Worm (Caenorhabditis elegans) whole organism, mixed stage, embryonic: ENCODE data around the gene fut-4.

Experiments used
- M03D4.4 ChIP-seq: sonication (generic microtip); optimal IDR thresholded peaks from 2 replicates; lab custom pipeline; 2017; ENCODE audit warnings: mild to moderate bottlenecking, missing genetic modification characterization, missing compliant biosample characterization
- blmp-1 ChIP-seq: fragments of 150-350 bp; optimal IDR thresholded peaks from 2 replicates; lab custom pipeline; 2014; ENCODE audit warnings: missing biosample characterization, missing genetic modification characterization
- ceh-39 ChIP-seq: fragments of 150-350 bp; optimal IDR thresholded peaks from 2 replicates; lab custom pipeline; 2014; ENCODE audit warnings: missing biosample characterization, missing genetic modification characterization
- ceh-83 ChIP-seq: fragments of 200-800 bp; sonication (Bioruptor generic); optimal IDR thresholded peaks from 2 replicates; lab custom pipeline; 2018; ENCODE audit warnings: mild to moderate bottlenecking, missing genetic modification characterization, missing compliant biosample characterization
- ces-1 ChIP-seq: fragments of 150-350 bp; optimal IDR thresholded peaks from 2 replicates; lab custom pipeline; 2014; ENCODE audit warnings: missing biosample characterization, missing genetic modification reagents, missing genetic modification characterization
- cnd-1 ChIP-seq: fragments of 200-800 bp; sonication (Bioruptor generic); optimal IDR thresholded peaks from 2 replicates; lab custom pipeline; 2018; ENCODE audit warnings: mild to moderate bottlenecking, missing genetic modification characterization, missing compliant biosample characterization
- drap-1 ChIP-seq: fragments of 200-800 bp; sonication (Bioruptor generic); optimal IDR thresholded peaks from 3 replicates; lab custom pipeline; 2018; ENCODE audit warnings: mild to moderate bottlenecking, missing genetic modification characterization, missing compliant biosample characterization
- elt-1 ChIP-seq: sonication (generic microtip); optimal IDR thresholded peaks from 2 replicates; lab custom pipeline; 2017; ENCODE audit warnings: missing genetic modification characterization, mild to moderate bottlenecking, missing compliant biosample characterization, antibody characterized with exemption, moderate library complexity, borderline replicate concordance; ENCODE audit not compliant: insufficient read depth
- elt-3 ChIP-seq: fragments of 150-350 bp; optimal IDR thresholded peaks from 2 replicates; lab custom pipeline; 2014; ENCODE audit warnings: missing biosample characterization, missing genetic modification characterization
- flh-1 ChIP-seq: fragments of 200-800 bp; sonication (Bioruptor generic); optimal IDR thresholded peaks from 2 replicates; lab custom pipeline; 2018; ENCODE audit warnings: mild to moderate bottlenecking, missing genetic modification characterization, moderate library complexity, missing compliant biosample characterization
- ham-2 ChIP-seq: fragments of 200-800 bp; sonication (Bioruptor generic); optimal IDR thresholded peaks from 2 replicates; lab custom pipeline; 2018; ENCODE audit warnings: mild to moderate bottlenecking, missing genetic modification characterization, missing compliant biosample characterization
- lin-32 ChIP-seq: fragments of 200-800 bp; sonication (Bioruptor generic); optimal IDR thresholded peaks from 2 replicates; lab custom pipeline; 2018; ENCODE audit warnings: mild to moderate bottlenecking, missing genetic modification characterization, missing compliant biosample characterization
- lsy-2 ChIP-seq: fragments of 150-350 bp; optimal IDR thresholded peaks from 2 replicates; lab custom pipeline; 2014; ENCODE audit warnings: missing biosample characterization, missing genetic modification characterization
- mab-5 ChIP-seq: fragments of 150-350 bp; optimal IDR thresholded peaks from 2 replicates; lab custom pipeline; 2014; ENCODE audit warnings: missing biosample characterization, missing genetic modification characterization
- mep-1 ChIP-seq: fragments of 150-350 bp; optimal IDR thresholded peaks from 2 replicates; lab custom pipeline; 2017; ENCODE audit warnings: missing biosample characterization, missing genetic modification reagents, missing genetic modification characterization, inconsistent platforms
- mls-2 ChIP-seq: sonication (generic microtip); optimal IDR thresholded peaks from 2 replicates; lab custom pipeline; 2016; ENCODE audit warnings: mild to moderate bottlenecking, missing genetic modification characterization, moderate library complexity, missing compliant biosample characterization
- nhr-12 ChIP-seq: fragments of 150-350 bp; optimal IDR thresholded peaks from 2 replicates; lab custom pipeline; 2014; ENCODE audit warnings: missing biosample characterization, missing genetic modification characterization
- nhr-2 ChIP-seq: fragments of 150-350 bp; optimal IDR thresholded peaks from 2 replicates; lab custom pipeline; 2014; ENCODE audit warnings: missing biosample characterization, missing genetic modification characterization
- nhr-237 ChIP-seq: fragments of 150-350 bp; optimal IDR thresholded peaks from 2 replicates; lab custom pipeline; 2014; ENCODE audit warnings: missing biosample characterization, missing genetic modification characterization
- nhr-28 ChIP-seq: fragments of 150-350 bp; optimal IDR thresholded peaks from 2 replicates; lab custom pipeline; 2014; ENCODE audit warnings: missing biosample characterization, missing genetic modification characterization
- nhr-76 ChIP-seq: sonication (generic microtip); optimal IDR thresholded peaks from 2 replicates; lab custom pipeline; 2017; ENCODE audit warnings: missing biosample characterization, missing genetic modification characterization
- pha-4 ChIP-seq: fragments of 150-350 bp; optimal IDR thresholded peaks from 2 replicates; lab custom pipeline; 2018; ENCODE audit warnings: missing biosample characterization, missing genetic modification reagents, missing genetic modification characterization
- snpc-4 ChIP-seq: fragments of 150-350 bp; optimal IDR thresholded peaks from 2 replicates; lab custom pipeline; 2014; ENCODE audit warnings: missing biosample characterization, missing genetic modification characterization
- sptf-1 ChIP-seq: sonication (generic microtip); optimal IDR thresholded peaks from 2 replicates; lab custom pipeline; 2017; ENCODE audit warnings: mild to moderate bottlenecking, missing genetic modification characterization, moderate library complexity, missing compliant biosample characterization
- tbx-8 ChIP-seq: fragments of 200-800 bp; sonication (Bioruptor generic); optimal IDR thresholded peaks from 2 replicates; lab custom pipeline; 2018; ENCODE audit warnings: mild to moderate bottlenecking, missing genetic modification characterization, moderate library complexity, missing compliant biosample characterization
- unc-120 ChIP-seq: sonication (generic microtip); optimal IDR thresholded peaks from 2 replicates; lab custom pipeline; 2017; ENCODE audit warnings: missing genetic modification characterization, missing compliant biosample characterization; ENCODE audit not compliant: poor library complexity, severe bottlenecking
- unc-39 ChIP-seq: fragments of 150-350 bp; optimal IDR thresholded peaks from 2 replicates; lab custom pipeline; 2014; ENCODE audit warnings: missing biosample characterization, missing genetic modification characterization
- zip-8 ChIP-seq: fragments of 150-350 bp; optimal IDR thresholded peaks from 2 replicates; lab custom pipeline; 2014; ENCODE audit warnings: missing biosample characterization, missing genetic modification characterization
- ztf-11 ChIP-seq: fragments of 150-350 bp; optimal IDR thresholded peaks from 2 replicates; lab custom pipeline; 2014; ENCODE audit warnings: missing biosample characterization, missing genetic modification characterization

Gene fut-4

DNA sequence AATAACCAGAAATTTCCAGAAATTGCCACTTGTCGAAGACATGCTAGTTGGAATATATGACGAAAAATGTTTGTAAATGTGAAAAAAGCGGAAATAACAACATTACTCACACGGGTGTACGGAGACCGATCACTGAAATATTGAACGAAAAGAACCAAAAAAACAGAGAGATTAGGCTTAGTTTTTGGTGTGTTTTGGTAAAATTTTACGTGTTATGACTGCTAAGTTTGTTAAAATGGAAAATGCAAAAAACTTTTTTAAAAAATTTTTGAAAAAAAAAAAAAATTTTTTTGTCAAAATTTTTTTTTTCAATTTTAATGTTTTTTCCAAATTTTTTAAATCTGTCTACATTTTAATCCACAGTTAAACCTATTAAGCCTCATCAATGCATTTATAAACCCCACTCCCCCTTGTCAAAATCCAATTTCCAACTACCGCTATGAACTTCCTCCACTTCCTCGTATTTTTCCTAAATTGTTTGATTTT, at the start of gene fut-4, which contains the start of gene K12H6.10:
Gene fut-4 (minus strand): TSS at position 101 of the 486 bp plus-strand sequence.
Gene K12H6.10 (plus strand): TSS at position 436 of the 486 bp plus-strand sequence.
- TF ChIP-seq ztf-11 (tag; lab: Kevin White, UChicago) = no peak
- TF ChIP-seq ham-2 (GFP tag; lab: Kevin White, UChicago) = no peak
- no peak for TF ChIP-seq mab-5 (tag; lab: Kevin White, UChicago)
- no peak for TF ChIP-seq snpc-4 (tag; lab: Kevin White, UChicago)
- no peak for TF ChIP-seq cnd-1 (tag; lab: Kevin White, UChicago)
- no peak for TF ChIP-seq pha-4
- no peak for TF ChIP-seq nhr-76 (tag; lab: Kevin White, UChicago)
- TF ChIP-seq ceh-83 (GFP tag; lab: Kevin White, UChicago) = no peak
- TF ChIP-seq unc-120 (tag; lab: Kevin White, UChicago) = no peak
- no peak for TF ChIP-seq ceh-39 (tag; lab: Kevin White, UChicago)
- no peak for TF ChIP-seq nhr-2 (tag; lab: Kevin White, UChicago)
- no peak for TF ChIP-seq zip-8 (tag; lab: Kevin White, UChicago)
- TF ChIP-seq lin-32 = no peak
- TF ChIP-seq mep-1 (tag; lab: Kevin White, UChicago) = no peak
- TF ChIP-seq tbx-8 (GFP tag; lab: Kevin White, UChicago) = no peak
- TF ChIP-seq nhr-237 (tag; lab: Kevin White, UChicago) = no peak
- TF ChIP-seq ces-1 (GFP tag; lab: Kevin White, UChicago) = no peak
- TF ChIP-seq nhr-12 (tag; lab: Kevin White, UChicago) = no peak
- no peak for TF ChIP-seq elt-3 (tag; lab: Kevin White, UChicago)
- no peak for TF ChIP-seq drap-1

DNA sequence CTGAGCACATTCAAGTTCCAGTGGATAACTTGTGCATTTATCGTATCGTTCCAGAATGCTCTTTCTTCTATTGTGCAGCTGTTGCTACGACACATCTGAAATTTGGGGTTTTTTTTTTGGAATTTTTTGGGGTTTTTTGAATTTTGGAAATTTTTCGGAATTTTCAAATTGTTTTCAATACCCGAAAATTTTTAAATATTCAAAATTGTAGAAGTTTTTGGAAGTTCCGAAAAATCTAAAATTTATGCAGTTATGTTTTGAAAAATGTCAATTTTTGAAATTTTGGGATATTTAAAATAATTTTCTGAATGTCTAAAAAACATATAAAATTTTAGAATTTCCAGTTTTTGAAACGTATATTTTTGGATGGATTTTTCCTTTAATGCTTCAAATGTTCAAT, 49.5 kb upstream of the fut-4 start, which contains the start of gene Y110A2AL.10:
Gene Y110A2AL.10 (minus strand): TSS at position 101 of the 400 bp plus-strand sequence.
- TF ChIP-seq unc-120 (tag; lab: Kevin White, UChicago) (no peak), elt-3 (tag; lab: Kevin White, UChicago) (no peak), nhr-237 (tag; lab: Kevin White, UChicago) (no peak), cnd-1 (tag; lab: Kevin White, UChicago) (no peak), blmp-1 (no peak), unc-39 (tag; lab: Kevin White, UChicago) (no peak), nhr-2 (tag; lab: Kevin White, UChicago) (no peak), drap-1 (no peak), elt-1 (tag; lab: Kevin White, UChicago) (no peak), mls-2 (tag; lab: Kevin White, UChicago) (no peak), ztf-11 (tag; lab: Kevin White, UChicago) (no peak), mab-5 (tag; lab: Kevin White, UChicago) (no peak), nhr-28 (no peak), ces-1 (GFP tag; lab: Kevin White, UChicago) (no peak), snpc-4 (tag; lab: Kevin White, UChicago) (no peak), zip-8 (tag; lab: Kevin White, UChicago) (no peak), lsy-2 (tag; lab: Kevin White, UChicago) (no peak), sptf-1 (tag; lab: Kevin White, UChicago) (no peak)
- TF ChIP-seq, all 35 proteins: peak for 0

DNA sequence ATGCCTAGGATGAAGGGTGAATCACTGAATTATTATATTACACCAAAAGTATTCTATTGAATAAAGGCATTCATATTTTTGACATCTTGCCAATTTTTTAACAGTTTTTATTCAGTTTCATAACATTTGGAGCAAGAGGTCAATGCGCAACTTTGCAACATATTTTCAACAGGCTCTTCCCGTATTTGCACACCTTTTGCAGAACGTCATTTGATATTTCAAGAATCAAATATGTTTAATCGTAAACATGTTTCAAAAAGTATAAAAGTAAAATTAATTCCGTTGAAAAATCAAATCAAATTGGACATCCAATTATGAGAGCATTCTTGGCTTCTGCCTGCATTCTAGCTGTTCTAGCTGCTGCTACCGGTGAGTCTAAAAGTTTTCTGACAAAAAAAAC, 45.4 kb upstream of the fut-4 start, which contains the start of gene Y110A2AL.2:
Gene Y110A2AL.2 (plus strand): TSS at position 301 of the 400 bp plus-strand sequence.
- TF ChIP-seq tbx-8 (GFP tag; lab: Kevin White, UChicago) (no peak), sptf-1 (tag; lab: Kevin White, UChicago) (no peak), lin-32 (no peak)

DNA sequence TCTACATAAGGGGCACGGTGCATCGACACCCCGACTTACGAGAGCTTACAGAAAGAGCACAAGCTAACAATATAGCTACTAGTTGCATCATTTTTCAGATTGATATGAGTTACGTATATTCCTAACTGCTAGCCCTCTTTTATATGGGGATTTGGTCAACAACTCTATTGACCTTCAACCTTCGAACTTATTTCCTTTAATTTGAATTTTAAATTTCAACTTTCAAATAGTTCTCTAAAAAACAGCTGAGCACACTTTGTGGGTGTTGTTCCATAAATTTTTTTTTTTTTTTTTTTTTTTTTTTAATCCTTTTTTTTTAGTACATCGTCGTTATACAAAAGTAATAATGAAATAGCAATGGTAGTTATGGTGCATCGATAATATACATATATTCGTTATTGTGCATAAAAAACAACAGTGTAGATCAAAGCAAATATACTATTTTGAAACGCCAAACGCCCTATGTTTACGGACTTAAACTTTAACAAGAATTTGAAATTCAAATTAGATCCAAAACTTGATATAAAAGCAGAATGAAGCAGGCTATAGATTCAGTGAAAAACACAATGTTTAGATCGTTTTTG, 44.3 kb upstream of the fut-4 start, which contains the start of the genes Y110A2AL.9 and Y110A2AL.3:
Gene Y110A2AL.9 (minus strand): TSS at position 101 of the 584 bp plus-strand sequence.
Gene Y110A2AL.3 (plus strand): TSS at position 534 of the 584 bp plus-strand sequence.
- TF ChIP-seq mab-5 (tag; lab: Kevin White, UChicago) (no peak), flh-1 (GFP tag; lab: Kevin White, UChicago) (no peak), ceh-39 (tag; lab: Kevin White, UChicago) (no peak), unc-120 (tag; lab: Kevin White, UChicago) (no peak), ces-1 (GFP tag; lab: Kevin White, UChicago) (no peak), M03D4.4 (tag; lab: Kevin White, UChicago) (no peak), ham-2 (GFP tag; lab: Kevin White, UChicago) (no peak), lin-32 (no peak), tbx-8 (GFP tag; lab: Kevin White, UChicago) (no peak), lsy-2 (tag; lab: Kevin White, UChicago) (no peak), zip-8 (tag; lab: Kevin White, UChicago) (no peak), ztf-11 (tag; lab: Kevin White, UChicago) (no peak), mep-1 (tag; lab: Kevin White, UChicago) (no peak), nhr-28 (no peak), nhr-12 (tag; lab: Kevin White, UChicago) (no peak), ceh-83 (GFP tag; lab: Kevin White, UChicago) (no peak), drap-1 (no peak), cnd-1 (tag; lab: Kevin White, UChicago) (no peak)
